Worm (Caenorhabditis elegans): ENCODE data around the gene F46H5.5.

F46H5.5 gene

ce11 chrX:7281347-7281746 is 24.6 kb upstream of the F46H5.5 start:
- no peak for TF ChIP-seq fos-1 (tag; optimal IDR thresholded peaks at IDR 0.05)
- TF ChIP-seq tbx-2 (tag; optimal IDR thresholded peaks at IDR 0.05) = no peak
- TF ChIP-seq lsy-12 (tag; optimal IDR thresholded peaks at IDR 0.05) = no peak
- no peak for TF ChIP-seq fkh-10 (GFP tag; optimal IDR thresholded peaks at IDR 0.05)
- TF ChIP-seq ZK546.5 (tag; optimal IDR thresholded peaks at IDR 0.05) = no peak
- TF ChIP-seq pha-4 (tag; optimal IDR thresholded peaks at IDR 0.05) = no peak
- no peak for TF ChIP-seq nhr-25 (tag; optimal IDR thresholded peaks at IDR 0.05)
- no peak for TF ChIP-seq ceh-9 (tag; optimal IDR thresholded peaks at IDR 0.05)
- TF ChIP-seq lin-15B (tag; optimal IDR thresholded peaks at IDR 0.05) = no peak
- no peak for TF ChIP-seq jun-1 (tag; optimal IDR thresholded peaks at IDR 0.05)
- no peak for TF ChIP-seq nhr-43 (tag; optimal IDR thresholded peaks at IDR 0.05; ENCODE audit: poor library complexity, severe bottlenecking)
- TF ChIP-seq nhr-77 (tag; optimal IDR thresholded peaks at IDR 0.05) = no peak
- no peak for TF ChIP-seq egl-27 (tag; optimal IDR thresholded peaks at IDR 0.05)
- TF ChIP-seq snpc-4 (tag; optimal IDR thresholded peaks at IDR 0.05) = no peak
- TF ChIP-seq ama-1 (optimal IDR thresholded peaks at IDR 0.05) = no peak
- TF ChIP-seq mdl-1 (tag; optimal IDR thresholded peaks at IDR 0.05) = no peak
- no peak for TF ChIP-seq aly-2 (tag; optimal IDR thresholded peaks at IDR 0.05)

- no peak for TF ChIP-seq ceh-28 (tag; optimal IDR thresholded peaks at IDR 0.05)
- TF ChIP-seq elt-1 (tag; optimal IDR thresholded peaks at IDR 0.05) = no peak
- TF ChIP-seq elt-2 (tag; optimal IDR thresholded peaks at IDR 0.05) = no peak
- no peak for TF ChIP-seq unc-39 (tag; optimal IDR thresholded peaks at IDR 0.05)
- TF ChIP-seq lsy-12 (tag; optimal IDR thresholded peaks at IDR 0.05) = no peak
- TF ChIP-seq ama-1 (optimal IDR thresholded peaks at IDR 0.05) = no peak
- TF ChIP-seq skn-1 (tag; optimal IDR thresholded peaks at IDR 0.05) = no peak
- TF ChIP-seq tbx-2 (tag; optimal IDR thresholded peaks at IDR 0.05) = no peak
- TF ChIP-seq jun-1 (tag; optimal IDR thresholded peaks at IDR 0.05) = no peak
- no peak for TF ChIP-seq fkh-10 (GFP tag; optimal IDR thresholded peaks at IDR 0.05)
- no peak for TF ChIP-seq mml-1 (tag; optimal IDR thresholded peaks at IDR 0.05)
- no peak for TF ChIP-seq ztf-11 (tag; optimal IDR thresholded peaks at IDR 0.05)
- TF ChIP-seq ceh-82 (tag; optimal IDR thresholded peaks at IDR 0.05) = no peak
- no peak for TF ChIP-seq aly-2 (tag; optimal IDR thresholded peaks at IDR 0.05)
These were observed 23.0 kb upstream of the F46H5.5 start, which contains the start of gene unc-10 for ce11 chrX:7279671-7280389. unc-10 (minus strand) TSS chrX:7280322.

ce11 chrX:7278095-7278494 is 21.3 kb upstream of the F46H5.5 start:
- TF ChIP-seq nfya-1 (tag; optimal IDR thresholded peaks at IDR 0.05; ENCODE audit: insufficient read depth) (no peak), lsy-12 (tag; optimal IDR thresholded peaks at IDR 0.05) (no peak), snpc-4 (tag; optimal IDR thresholded peaks at IDR 0.05) (no peak), ztf-11 (tag; optimal IDR thresholded peaks at IDR 0.05) (no peak), nhr-43 (tag; optimal IDR thresholded peaks at IDR 0.05; ENCODE audit: poor library complexity, severe bottlenecking) (no peak)

ce11 chrX:7271968-7272367 is 15.2 kb upstream of the F46H5.5 start, which contains the start of gene F46H5.11:
F46H5.11 (minus strand) TSS chrX:7272068.
- TF ChIP-seq ceh-9 (tag; optimal IDR thresholded peaks at IDR 0.05) = no peak
- TF ChIP-seq fkh-2 (tag; optimal IDR thresholded peaks at IDR 0.05) = no peak
- TF ChIP-seq ZK546.5 (tag; optimal IDR thresholded peaks at IDR 0.05) = no peak
- no peak for TF ChIP-seq fkh-10 (GFP tag; optimal IDR thresholded peaks at IDR 0.05)
- TF ChIP-seq ama-1 (optimal IDR thresholded peaks at IDR 0.05) = no peak

ce11 chrX:7269379-7269778 is 12.6 kb upstream of the F46H5.5 start, which contains the start of gene grd-7:
grd-7 (minus strand) TSS chrX:7269479.
- TF ChIP-seq nhr-237 (tag; optimal IDR thresholded peaks at IDR 0.05) (no peak), daf-12 (tag; optimal IDR thresholded peaks at IDR 0.05) (no peak), ceh-28 (tag; optimal IDR thresholded peaks at IDR 0.05) (no peak), aly-2 (tag; optimal IDR thresholded peaks at IDR 0.05) (no peak), fkh-10 (GFP tag; optimal IDR thresholded peaks at IDR 0.05) (no peak), hmg-11 (tag; optimal IDR thresholded peaks at IDR 0.05) (no peak), nfya-1 (tag; optimal IDR thresholded peaks at IDR 0.05; ENCODE audit: insufficient read depth) (no peak), ceh-82 (tag; optimal IDR thresholded peaks at IDR 0.05) (no peak), ztf-11 (tag; optimal IDR thresholded peaks at IDR 0.05) (no peak), elt-3 (tag; optimal IDR thresholded peaks at IDR 0.05) (no peak)
